Fruit fly (Drosophila melanogaster): Measurements from ENCODE around the gene CG12236.

CG12236 gene

DNA sequence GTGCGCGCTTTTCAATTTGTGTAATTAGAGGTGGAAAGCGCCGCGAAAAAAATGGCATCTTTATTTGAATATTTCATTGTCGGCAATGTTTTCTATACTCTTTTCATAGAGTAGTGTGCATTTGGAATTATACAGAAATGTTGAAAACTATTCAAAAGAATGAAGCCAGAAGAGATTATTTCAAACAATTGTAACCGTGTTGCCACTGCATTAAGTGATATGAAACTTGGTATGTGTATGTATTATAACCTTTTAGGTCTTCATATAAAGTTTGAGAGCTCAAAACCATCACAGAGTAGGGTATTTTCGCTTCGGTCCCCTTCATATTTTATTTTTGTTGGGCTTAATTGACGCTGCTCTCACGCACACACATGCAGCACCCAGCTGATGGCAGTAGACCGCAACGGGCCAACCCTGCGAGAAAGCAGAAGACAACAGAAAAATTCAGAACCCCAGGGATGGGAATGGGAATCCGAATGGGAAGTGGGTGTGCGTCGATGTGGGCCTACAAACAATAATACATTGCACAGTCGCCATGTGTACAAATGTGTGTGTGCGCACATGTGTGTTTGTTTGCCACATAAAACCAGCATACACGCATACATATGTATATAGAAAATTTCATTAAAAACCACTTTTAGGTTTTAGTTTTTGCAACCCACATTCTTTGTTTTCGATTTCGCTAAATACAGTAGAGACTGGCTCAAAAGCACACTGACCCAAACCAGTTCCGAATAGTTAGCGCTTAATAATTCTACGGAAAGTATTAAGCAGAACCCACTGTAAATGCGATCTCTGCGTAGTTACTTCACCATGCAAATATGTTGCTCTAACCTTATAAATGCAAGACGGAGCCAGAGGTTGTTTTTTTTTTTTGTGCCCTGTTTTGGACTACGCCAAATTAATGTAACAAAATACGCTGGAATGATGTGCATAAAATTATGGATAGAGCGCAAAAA, 13.1 kb upstream of the CG12236 start (continued):
- no peak for TF ChIP-seq mld (GFP tag; IDR thresholded peaks at IDR 0.05; ENCODE audit: partially characterized antibody)
- no peak for TF ChIP-seq CG13775 (GFP tag; optimal IDR thresholded peaks at IDR 0.05)
- TF ChIP-seq CG31441 (GFP tag; IDR thresholded peaks at IDR 0.05), result peak; percentile 36; the same call in 1 of the 2 replicates
- peak; percentile 26 for TF ChIP-seq CG7556 (GFP tag; optimal IDR thresholded peaks at IDR 0.05)
- TF ChIP-seq nmo (GFP tag; optimal IDR thresholded peaks at IDR 0.05), result peak; percentile 19
- TF ChIP-seq CG2712 (tag; optimal IDR thresholded peaks at IDR 0.05), result peak; percentile 41
- peak; percentile 31 for TF ChIP-seq CG12769 (tag; optimal IDR thresholded peaks at IDR 0.05)
- 0 out of 2 replicates have a peak, but pooled peaks have one; percentile 20 for TF ChIP-seq vvl (GFP tag; IDR thresholded peaks at IDR 0.05)
- TF ChIP-seq CG13123 (GFP tag; optimal IDR thresholded peaks at IDR 0.05), result no peak
- TF ChIP-seq CG4424 (GFP tag; optimal IDR thresholded peaks at IDR 0.05), result peak; percentile 18
- TF ChIP-seq CG6683 (GFP tag; optimal IDR thresholded peaks at IDR 0.05), result no peak
- TF ChIP-seq dpn (GFP tag; optimal IDR thresholded peaks at IDR 0.05), result peak in 1 of 2 experiments; percentile 1
- TF ChIP-seq CG17361 (GFP tag; IDR thresholded peaks at IDR 0.05), result peak; percentile 30; the same call in 1 of the 3 replicates
- TF ChIP-seq Dp (GFP tag; optimal IDR thresholded peaks at IDR 0.05), result no peak
- TF ChIP-seq H2.0 (GFP tag; IDR thresholded peaks at IDR 0.05), result no peak
- peak; percentile 43; the same call in 1 of the 2 replicates for TF ChIP-seq wdn (GFP tag; IDR thresholded peaks at IDR 0.05)
- TF ChIP-seq CG3163 (GFP tag; optimal IDR thresholded peaks at IDR 0.05), result no peak
- peak; percentile 43 for TF ChIP-seq dmrt11E (tag; optimal IDR thresholded peaks at IDR 0.05)
- no peak for TF ChIP-seq CG10147 (GFP tag; optimal IDR thresholded peaks at IDR 0.05)
- TF ChIP-seq Opbp (GFP tag; IDR thresholded peaks at IDR 0.05; ENCODE audit: partially characterized antibody), result no peak
- no peak for TF ChIP-seq CG15696 (tag; optimal IDR thresholded peaks at IDR 0.05)
- peak; percentile 57 for TF ChIP-seq gcm (GFP tag; optimal IDR thresholded peaks at IDR 0.05)
- no peak for TF ChIP-seq da (GFP tag; optimal IDR thresholded peaks at IDR 0.05)
- TF ChIP-seq pros (GFP tag; optimal IDR thresholded peaks at IDR 0.05), result peak; percentile 84
- TF ChIP-seq sens (GFP tag), result peak; percentile 2
- TF ChIP-seq ATbp (GFP tag; optimal IDR thresholded peaks at IDR 0.05), result no peak
- no peak for TF ChIP-seq tna (GFP tag; IDR thresholded peaks at IDR 0.05; ENCODE audit: partially characterized antibody)
- no peak for TF ChIP-seq CG3995 (GFP tag; optimal IDR thresholded peaks at IDR 0.05)
- TF ChIP-seq hbn (GFP tag; IDR thresholded peaks at IDR 0.05; ENCODE audit: partially characterized antibody), result no peak
- TF ChIP-seq psq (GFP tag; optimal IDR thresholded peaks at IDR 0.05), result no peak
- TF ChIP-seq zen (tag; optimal IDR thresholded peaks at IDR 0.05), result no peak
- TF ChIP-seq kay (GFP tag; optimal IDR thresholded peaks at IDR 0.05), result no peak
- TF ChIP-seq CG7839 (tag; optimal IDR thresholded peaks at IDR 0.05), result peak; percentile 25
- TF ChIP-seq tll (GFP tag; optimal IDR thresholded peaks at IDR 0.05), result no peak
- 0 out of 2 replicates have a peak, but pooled peaks have one; percentile 9 for TF ChIP-seq Xrp1 (GFP tag; IDR thresholded peaks at IDR 0.05)
- peak; percentile 24 for TF ChIP-seq slp2 (GFP tag; optimal IDR thresholded peaks at IDR 0.05)
- TF ChIP-seq CG5245 (GFP tag; optimal IDR thresholded peaks at IDR 0.05), result no peak
- no peak for TF ChIP-seq CG15011 (GFP tag; optimal IDR thresholded peaks at IDR 0.05)
- no peak for TF ChIP-seq Bgb (GFP tag; IDR thresholded peaks at IDR 0.05; ENCODE audit: partially characterized antibody)
- TF ChIP-seq esg (GFP tag; conservative IDR thresholded peaks at IDR 0.05), result no peak
- TF ChIP-seq Hr39 (optimal IDR thresholded peaks at IDR 0.05), result no peak
- TF ChIP-seq cg (GFP tag; optimal IDR thresholded peaks at IDR 0.05), result peak; percentile 68
- no peak for TF ChIP-seq slou (GFP tag; optimal IDR thresholded peaks at IDR 0.05)
- peak; percentile 60 for TF ChIP-seq gem (tag; optimal IDR thresholded peaks at IDR 0.05)
- TF ChIP-seq knrl (GFP tag; IDR thresholded peaks at IDR 0.05; ENCODE audit: partially characterized antibody), result no peak
- TF ChIP-seq eve (GFP tag; optimal IDR thresholded peaks at IDR 0.05), result peak in 1 of 2 experiments; percentile 46
- no peak for TF ChIP-seq CG17568 (GFP tag; optimal IDR thresholded peaks at IDR 0.05)

Measured in whole organism, embryonic.